Fruit fly (Drosophila melanogaster): ENCODE results near the gene Adss.
A peak's percentile ranks its signal among the peaks of the same experiment; 100 is the strongest.

Adss gene

DNA sequence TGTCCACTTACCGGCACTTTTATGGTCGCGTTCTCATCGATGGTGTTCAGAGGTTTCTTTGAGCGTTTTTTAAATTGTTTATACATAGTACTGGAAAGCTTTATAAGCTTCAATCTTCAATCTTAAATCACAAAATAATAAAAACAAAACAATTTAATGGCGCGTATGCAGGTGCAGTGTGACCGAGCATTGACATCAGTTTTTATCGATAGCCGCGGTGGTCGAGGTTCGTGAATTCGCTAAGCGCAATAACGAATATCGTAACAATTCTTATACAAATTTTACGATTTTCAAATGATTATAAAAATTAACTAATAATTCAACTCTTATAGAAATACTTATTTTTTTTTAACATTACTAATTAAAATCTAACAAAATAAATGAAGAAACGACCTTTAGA is 14.4 kb downstream of the Adss start, which contains the start of gene Fancd2 (continued):
- TF ChIP-seq CG7556 (GFP tag; optimal IDR thresholded peaks at IDR 0.05) (no peak), Dref (GFP tag; IDR thresholded peaks at IDR 0.05) (peak; percentile 80), abd-A (tag; optimal IDR thresholded peaks at IDR 0.05) (no peak), CG14710 (tag; optimal IDR thresholded peaks at IDR 0.05) (no peak), crol (GFP tag; IDR thresholded peaks at IDR 0.05) (no peak), CG17385 (GFP tag; optimal IDR thresholded peaks at IDR 0.05) (no peak), gfzf (GFP tag; optimal IDR thresholded peaks at IDR 0.05) (peak; percentile 60), CG16779 (GFP tag; IDR thresholded peaks at IDR 0.05) (no peak), CG10543 (GFP tag; optimal IDR thresholded peaks at IDR 0.05) (no peak), CG12744 (GFP tag; optimal IDR thresholded peaks at IDR 0.05) (no peak), sd (tag; optimal IDR thresholded peaks at IDR 0.05) (no peak), CG17568 (GFP tag; optimal IDR thresholded peaks at IDR 0.05) (no peak), CG30431 (GFP tag; optimal IDR thresholded peaks at IDR 0.05) (no peak), ham (GFP tag; IDR thresholded peaks at IDR 0.05) (no peak), gt (GFP tag; IDR thresholded peaks at IDR 0.05) (no peak), hbn (GFP tag; IDR thresholded peaks at IDR 0.05; ENCODE audit: partially characterized antibody) (peak; percentile 48; the same call in 1 of the 2 replicates), dmrt99B (tag; optimal IDR thresholded peaks at IDR 0.05) (no peak), sc (optimal IDR thresholded peaks at IDR 0.05) (no peak), sc (GFP tag; optimal IDR thresholded peaks at IDR 0.05) (no peak), CG12236 (GFP tag; optimal IDR thresholded peaks at IDR 0.05) (no peak), CG3163 (GFP tag; optimal IDR thresholded peaks at IDR 0.05) (no peak), MBD-R2 (GFP tag; IDR thresholded peaks at IDR 0.05) (peak; percentile 66; the same call in 1 of the 2 replicates), ken (GFP tag; IDR thresholded peaks at IDR 0.05) (no peak), ranshi (GFP tag; IDR thresholded peaks at IDR 0.05) (no peak), toy (GFP tag; IDR thresholded peaks at IDR 0.05) (no peak), Aef1 (GFP tag; IDR thresholded peaks at IDR 0.05) (no peak), nmo (GFP tag; optimal IDR thresholded peaks at IDR 0.05) (no peak), Opbp (GFP tag; IDR thresholded peaks at IDR 0.05; ENCODE audit: partially characterized antibody) (peak; percentile 73; the same call in 2 of the 3 replicates), lbe (GFP tag; optimal IDR thresholded peaks at IDR 0.05) (no peak), CG10654 (GFP tag; optimal IDR thresholded peaks at IDR 0.05) (no peak), C15 (GFP tag; IDR thresholded peaks at IDR 0.05) (no peak), gce (GFP tag; IDR thresholded peaks at IDR 0.05) (no peak), CG2120 (GFP tag; optimal IDR thresholded peaks at IDR 0.05) (no peak), Antp (GFP tag; optimal IDR thresholded peaks at IDR 0.05) (no peak), sug (tag; optimal IDR thresholded peaks at IDR 0.05) (no peak), slbo (GFP tag; IDR thresholded peaks at IDR 0.05) (no peak), CG34376 (GFP tag; optimal IDR thresholded peaks at IDR 0.05) (no peak), CG9609 (GFP tag; optimal IDR thresholded peaks at IDR 0.05) (no peak), sens (GFP tag) (peak; percentile 1), Pdp1 (GFP tag; optimal IDR thresholded peaks at IDR 0.05) (no peak), CG11085 (GFP tag; IDR thresholded peaks at IDR 0.05) (no peak), stwl (tag; optimal IDR thresholded peaks at IDR 0.05) (peak; percentile 91), CG9215 (GFP tag; IDR thresholded peaks at IDR 0.05) (no peak), danr (GFP tag; IDR thresholded peaks at IDR 0.05) (no peak), CG2875 (GFP tag; optimal IDR thresholded peaks at IDR 0.05) (no peak), CG33557 (GFP tag; optimal IDR thresholded peaks at IDR 0.05) (no peak), CG43689 (GFP tag; IDR thresholded peaks at IDR 0.05) (no peak), kni (GFP tag; optimal IDR thresholded peaks at IDR 0.05) (no peak), corto (GFP tag; optimal IDR thresholded peaks at IDR 0.05) (no peak), wdn (GFP tag; IDR thresholded peaks at IDR 0.05) (no peak), bbx (GFP tag; IDR thresholded peaks at IDR 0.05; ENCODE audit: partially characterized antibody) (peak; percentile 56; the same call in 1 of the 2 replicates), Poxn (GFP tag; IDR thresholded peaks at IDR 0.05) (no peak)
